Worm (Caenorhabditis elegans) whole organism, L1 larva: ENCODE results near the gene F37C4.5.
A peak's percentile ranks its signal among the peaks of the same experiment; 100 is the strongest.

Experiments used
- C04F5.9 ChIP-seq: sonication (generic microtip); optimal IDR thresholded peaks from 2 replicates; lab custom pipeline; 2016; ENCODE audit warnings: missing genetic modification characterization, missing compliant biosample characterization
- F16B12.6 ChIP-seq: fragments of 150-350 bp; optimal IDR thresholded peaks from 2 replicates; lab custom pipeline; 2014; ENCODE audit warnings: missing biosample characterization, missing genetic modification characterization
- aha-1 ChIP-seq: fragments of 150-350 bp; optimal IDR thresholded peaks from 2 replicates; lab custom pipeline; 2014; ENCODE audit warnings: missing biosample characterization, missing genetic modification characterization
- ceh-90 ChIP-seq: sonication (generic microtip); optimal IDR thresholded peaks from 2 replicates; lab custom pipeline; 2016; ENCODE audit warnings: missing genetic modification characterization, missing compliant biosample characterization
- efl-1 ChIP-seq, 4 experiments: fragments of 150-350 bp; optimal IDR thresholded peaks in 3 of 4; peaks in 1 of 4; 1 replicate in 1 of 4; 2 replicates in 3 of 4; lab custom pipeline; 2014; ENCODE audit warnings: missing biosample characterization in 2 of 4, missing genetic modification characterization in 2 of 4, missing genetic modification reagents in 2 of 4
- efl-3 ChIP-seq: fragments of 200-800 bp; sonication (Bioruptor generic); optimal IDR thresholded peaks from 2 replicates; lab custom pipeline; 2018; ENCODE audit warnings: mild to moderate bottlenecking, missing genetic modification characterization, missing compliant biosample characterization
- elt-2 ChIP-seq: sonication (generic microtip); optimal IDR thresholded peaks from 2 replicates; lab custom pipeline; 2016; ENCODE audit warnings: missing genetic modification characterization, mild to moderate bottlenecking, inconsistent platforms, missing compliant biosample characterization, missing genetic modification reagents
- elt-3 ChIP-seq, 6 experiments: fragments of 150-350 bp in 1 of 6; sonication (generic microtip); optimal IDR thresholded peaks; 2 replicates each; lab custom pipeline; 2017 to 2018; ENCODE audit warnings: missing biosample characterization in 6 of 6, missing genetic modification characterization in 6 of 6, inconsistent platforms in 1 of 6
- fkh-10 ChIP-seq: sonication (generic microtip); optimal IDR thresholded peaks from 2 replicates; lab custom pipeline; 2017; ENCODE audit warnings: missing biosample characterization, missing genetic modification reagents, missing genetic modification characterization
- fkh-4 ChIP-seq: sonication (generic microtip); optimal IDR thresholded peaks from 2 replicates; lab custom pipeline; 2016; ENCODE audit warnings: missing compliant biosample characterization, missing genetic modification characterization, borderline replicate concordance
- grh-1 ChIP-seq: fragments of 200-800 bp; sonication (Bioruptor generic); IDR thresholded peaks from 2 replicates; pipeline ENCODE4 v1.3.6; 2022; ENCODE audit warnings: missing genetic modification reagents, missing genetic modification characterization, missing compliant biosample characterization
- hlh-17 ChIP-seq: fragments of 200-800 bp; sonication (Bioruptor generic); optimal IDR thresholded peaks from 2 replicates; lab custom pipeline; 2018; ENCODE audit warnings: missing genetic modification characterization, mild to moderate bottlenecking, missing compliant biosample characterization, moderate library complexity, borderline replicate concordance
- hlh-4 ChIP-seq: sonication (generic microtip); optimal IDR thresholded peaks from 2 replicates; lab custom pipeline; 2016; ENCODE audit warnings: mild to moderate bottlenecking, missing genetic modification characterization, missing compliant biosample characterization
- hpl-2 ChIP-seq: fragments of 150-350 bp; optimal IDR thresholded peaks from 2 replicates; lab custom pipeline; 2014; ENCODE audit warnings: missing biosample characterization, missing genetic modification reagents, missing genetic modification characterization
- irx-1 ChIP-seq: sonication (generic microtip); optimal IDR thresholded peaks from 2 replicates; lab custom pipeline; 2016; ENCODE audit warnings: missing genetic modification characterization, missing compliant biosample characterization
- lin-14 ChIP-seq: fragments of 200-800 bp; sonication (Bioruptor generic); optimal IDR thresholded peaks from 2 replicates; lab custom pipeline; 2018; ENCODE audit warnings: mild to moderate bottlenecking, missing genetic modification characterization, moderate library complexity, missing compliant biosample characterization
- lin-15B ChIP-seq: fragments of 150-350 bp; sonication (generic microtip); optimal IDR thresholded peaks from 3 replicates; lab custom pipeline; 2014; ENCODE audit warnings: missing biosample characterization, missing genetic modification characterization
- lin-35 ChIP-seq, 2 experiments: fragments of 150-350 bp; optimal IDR thresholded peaks; 2 replicates each; lab custom pipeline; 2014; ENCODE audit warnings: missing biosample characterization in 2 of 2, missing genetic modification characterization in 2 of 2, missing genetic modification reagents in 2 of 2
- lir-3 ChIP-seq: sonication (generic microtip); optimal IDR thresholded peaks from 2 replicates; lab custom pipeline; 2016; ENCODE audit warnings: mild to moderate bottlenecking, missing genetic modification characterization, moderate library complexity, missing compliant biosample characterization; ENCODE audit not compliant: poor library complexity
- mdl-1 ChIP-seq, 2 experiments: fragments of 150-350 bp; optimal IDR thresholded peaks; 2 replicates each; lab custom pipeline; 2014 to 2017; ENCODE audit warnings: missing biosample characterization in 2 of 2, missing genetic modification characterization in 2 of 2, inconsistent platforms in 1 of 2
- mef-2 ChIP-seq: fragments of 150-350 bp; optimal IDR thresholded peaks from 2 replicates; lab custom pipeline; 2014; ENCODE audit warnings: missing biosample characterization, missing genetic modification characterization
- nhr-11 ChIP-seq: fragments of 150-350 bp; optimal IDR thresholded peaks from 2 replicates; lab custom pipeline; 2014; ENCODE audit warnings: missing biosample characterization, missing genetic modification characterization
- nhr-19 ChIP-seq: fragments of 200-800 bp; sonication (Bioruptor generic); conservative IDR thresholded peaks from 2 replicates; pipeline ENCODE4 v1.3.6; 2022; ENCODE audit warnings: missing genetic modification characterization, missing compliant biosample characterization
- nhr-28 ChIP-seq: fragments of 150-350 bp; optimal IDR thresholded peaks from 2 replicates; lab custom pipeline; 2014; ENCODE audit warnings: missing biosample characterization, missing genetic modification characterization
- nhr-85 ChIP-seq: sonication (generic microtip); peaks from one replicate; lab custom pipeline; 2016; ENCODE audit warnings: missing genetic modification characterization, inconsistent platforms, missing compliant biosample characterization
- pax-3 ChIP-seq: fragments of 200-800 bp; sonication (Bioruptor generic); optimal IDR thresholded peaks from 2 replicates; lab custom pipeline; 2018; ENCODE audit warnings: mild to moderate bottlenecking, missing genetic modification characterization, moderate library complexity, missing compliant biosample characterization
- rnt-1 ChIP-seq: sonication (generic microtip); optimal IDR thresholded peaks from 2 replicates; lab custom pipeline; 2016; ENCODE audit warnings: mild to moderate bottlenecking, missing genetic modification characterization, moderate library complexity, missing compliant biosample characterization
- sox-4 ChIP-seq: sonication (generic microtip); optimal IDR thresholded peaks from 2 replicates; lab custom pipeline; 2016; ENCODE audit warnings: missing genetic modification characterization, missing compliant biosample characterization
- swsn-7 ChIP-seq: sonication (generic microtip); optimal IDR thresholded peaks from 2 replicates; lab custom pipeline; 2016; ENCODE audit warnings: missing genetic modification characterization, missing compliant biosample characterization
- tbx-2 ChIP-seq: sonication (generic microtip); optimal IDR thresholded peaks from 2 replicates; lab custom pipeline; 2016; ENCODE audit warnings: missing genetic modification characterization, missing compliant biosample characterization
- unc-30 ChIP-seq: sonication (generic microtip); optimal IDR thresholded peaks from 2 replicates; lab custom pipeline; 2017; ENCODE audit warnings: missing biosample characterization, missing genetic modification characterization
- ztf-11 ChIP-seq, 2 experiments: sonication (generic microtip); optimal IDR thresholded peaks; 2 replicates each; lab custom pipeline; 2016 to 2017; ENCODE audit warnings: missing genetic modification characterization in 2 of 2, missing biosample characterization in 1 of 2, missing compliant biosample characterization in 1 of 2

The F37C4.5 gene

ce11 chrIV:3866018-3866417 lies 7.6 kb downstream of the F37C4.5 start (continued):
- TF ChIP-seq efl-3 (GFP tag; lab: Kevin White, UChicago) (no peak), swsn-7 (tag; lab: Kevin White, UChicago) (no peak), ceh-90 (tag; lab: Kevin White, UChicago) (no peak), hlh-17 (GFP tag; lab: Kevin White, UChicago) (no peak), lin-15B (tag; lab: Kevin White, UChicago) (no peak), F16B12.6 (tag; lab: Kevin White, UChicago) (no peak), efl-1 (optimal IDR thresholded peaks at IDR 0.05; lab: Kevin White, UChicago) (no peak), efl-1 (GFP tag; optimal IDR thresholded peaks at IDR 0.05 in 1 of 2; lab: Kevin White, UChicago) (peak in 1 of 2 experiments; percentile 68), irx-1 (no peak), fkh-4 (tag; lab: Kevin White, UChicago) (no peak), grh-1 (GFP tag; lab: Robert Waterston, UW) (no peak), hlh-4 (no peak), hpl-2 (GFP tag; lab: Kevin White, UChicago) (no peak), elt-3 (tag; optimal IDR thresholded peaks at IDR 0.05; lab: Kevin White, UChicago) (peak in 1 of 6 experiments; percentile 55), nhr-11 (tag; lab: Kevin White, UChicago) (no peak), rnt-1 (tag; lab: Kevin White, UChicago) (no peak), C04F5.9 (tag; lab: Kevin White, UChicago) (no peak), nhr-28 (tag; lab: Kevin White, UChicago) (no peak), pax-3 (tag; lab: Kevin White, UChicago) (no peak), nhr-19 (GFP tag; lab: Robert Waterston, UW) (no peak), unc-30 (tag; lab: Kevin White, UChicago) (no peak), elt-2 (tag; lab: Kevin White, UChicago) (peak; percentile 21), lin-14 (GFP tag; lab: Kevin White, UChicago) (peak; percentile 16)

ce11 chrIV:3864944-3865343 lies 8.7 kb downstream of the F37C4.5 start, which contains the start of gene aat-8:
TSS of gene aat-8 (minus strand) at chrIV:3865044.
- TF ChIP-seq efl-3 (GFP tag; lab: Kevin White, UChicago) (no peak), nhr-85 (tag; lab: Kevin White, UChicago) (peak; percentile 12)

- TF ChIP-seq mef-2 (tag; lab: Kevin White, UChicago) (no peak), efl-1 (optimal IDR thresholded peaks at IDR 0.05; lab: Kevin White, UChicago) (no peak), efl-1 (GFP tag; optimal IDR thresholded peaks at IDR 0.05 in 1 of 2; lab: Kevin White, UChicago) (peak in 1 of 2 experiments; percentile 50)
Observed at ce11 chrIV:3862948-3863347, 10.7 kb downstream of the F37C4.5 start.

- TF ChIP-seq hlh-17 (GFP tag; lab: Kevin White, UChicago), result no peak
- no peak for TF ChIP-seq aha-1 (tag; lab: Kevin White, UChicago)
Observed at ce11 chrIV:3860419-3860818, 13.2 kb downstream of the F37C4.5 start.

- TF ChIP-seq efl-1 (optimal IDR thresholded peaks at IDR 0.05; lab: Kevin White, UChicago), result no peak
- TF ChIP-seq efl-1 (GFP tag; optimal IDR thresholded peaks at IDR 0.05 in 1 of 2; lab: Kevin White, UChicago), result peak in 1 of 2 experiments; percentile 75
- no peak for TF ChIP-seq hlh-4
Observed at ce11 chrIV:3859552-3859951, 14.1 kb downstream of the F37C4.5 start.

- TF ChIP-seq tbx-2 (tag; lab: Kevin White, UChicago), result peak; percentile 41
- TF ChIP-seq mdl-1 (tag; optimal IDR thresholded peaks at IDR 0.05; lab: Kevin White, UChicago), result no peak
- no peak for TF ChIP-seq fkh-10 (GFP tag; lab: Kevin White, UChicago)
- no peak for TF ChIP-seq lin-35 (GFP tag; optimal IDR thresholded peaks at IDR 0.05; lab: Kevin White, UChicago)
- TF ChIP-seq ztf-11 (tag; optimal IDR thresholded peaks at IDR 0.05; lab: Kevin White, UChicago), result peak in 1 of 2 experiments; percentile 23
- TF ChIP-seq lin-14 (GFP tag; lab: Kevin White, UChicago), result peak; percentile 2
- TF ChIP-seq lir-3 (tag; lab: Kevin White, UChicago), result no peak
- no peak for TF ChIP-seq sox-4 (tag; lab: Kevin White, UChicago)
Observed at ce11 chrIV:3857999-3858552, 15.5 kb downstream of the F37C4.5 start.
